Fruit fly (Drosophila melanogaster) whole organism, embryonic: ENCODE data around the gene S6KL.

Experiments
- Asciz ChIP-seq: fragments of 200-800 bp; sonication (Bioruptor generic); optimal IDR thresholded peaks from 2 replicates; lab custom pipeline; 2017; ENCODE audit warnings: missing biosample characterization, mild to moderate bottlenecking, missing genetic modification characterization, missing genetic modification reagents
- Atf3 ChIP-seq: fragments of 200-800 bp; sonication (Bioruptor generic); optimal IDR thresholded peaks from 3 replicates; lab custom pipeline; 2016; ENCODE audit warnings: missing biosample characterization, missing genetic modification characterization
- CG10147 ChIP-seq: fragments of 200-800 bp; sonication (Bioruptor generic); optimal IDR thresholded peaks from 2 replicates; lab custom pipeline; 2019; ENCODE audit warnings: missing biosample characterization, mild to moderate bottlenecking, missing genetic modification characterization, moderate library complexity
- CG10543 ChIP-seq: fragments of 200-800 bp; sonication (Bioruptor generic); optimal IDR thresholded peaks from 3 replicates; lab custom pipeline; 2017; ENCODE audit warnings: missing biosample characterization, mild to moderate bottlenecking, missing genetic modification characterization, moderate library complexity
- CG12071 ChIP-seq: fragments of 200-800 bp; sonication (Bioruptor generic); optimal IDR thresholded peaks from 3 replicates; lab custom pipeline; 2018; ENCODE audit warnings: missing biosample characterization, mild to moderate bottlenecking, missing genetic modification characterization
- CG12219 ChIP-seq: fragments of 200-800 bp; sonication (Bioruptor generic); optimal IDR thresholded peaks from 3 replicates; lab custom pipeline; 2018; ENCODE audit warnings: missing biosample characterization, mild to moderate bottlenecking, missing genetic modification characterization
- CG12391 ChIP-seq: fragments of 200-800 bp; sonication (Bioruptor generic); optimal IDR thresholded peaks from 3 replicates; lab custom pipeline; 2018; ENCODE audit warnings: missing biosample characterization, mild to moderate bottlenecking, missing genetic modification characterization, moderate library complexity
- CG12744 ChIP-seq: fragments of 200-800 bp; sonication (Bioruptor generic); optimal IDR thresholded peaks from 2 replicates; lab custom pipeline; 2016; ENCODE audit warnings: missing biosample characterization, missing genetic modification characterization
- CG12942 ChIP-seq: fragments of 200-800 bp; sonication (Bioruptor generic); optimal IDR thresholded peaks from 3 replicates; lab custom pipeline; 2016; ENCODE audit warnings: missing biosample characterization, missing genetic modification characterization
- CG13894 ChIP-seq: fragments of 200-800 bp; sonication (Bioruptor generic); optimal IDR thresholded peaks from 3 replicates; lab custom pipeline; 2018; ENCODE audit warnings: missing biosample characterization, mild to moderate bottlenecking, missing genetic modification characterization, moderate library complexity
- CG16813 ChIP-seq: fragments of 200-800 bp; sonication (Bioruptor generic); IDR thresholded peaks from 3 replicates; pipeline ENCODE4 v1.3.6; 2022; ENCODE audit warnings: missing biosample characterization, missing genetic modification characterization; ENCODE audit not compliant: partially characterized antibody
- CG17568 ChIP-seq: fragments of 200-800 bp; sonication (Bioruptor generic); optimal IDR thresholded peaks from 2 replicates; lab custom pipeline; 2018; ENCODE audit warnings: missing biosample characterization, mild to moderate bottlenecking, missing genetic modification characterization, moderate library complexity
- CG18262 ChIP-seq: fragments of 200-800 bp; optimal IDR thresholded peaks from 3 replicates; lab custom pipeline; 2019; ENCODE audit warnings: missing biosample characterization, mild to moderate bottlenecking, missing genetic modification characterization, moderate library complexity
- CG2712 ChIP-seq: fragments of 200-800 bp; optimal IDR thresholded peaks from 3 replicates; lab custom pipeline; 2019; ENCODE audit warnings: missing biosample characterization, mild to moderate bottlenecking, missing genetic modification characterization, moderate library complexity
- CG30431 ChIP-seq: fragments of 200-800 bp; sonication (Bioruptor generic); optimal IDR thresholded peaks from 2 replicates; lab custom pipeline; 2017; ENCODE audit warnings: missing biosample characterization, missing genetic modification characterization
- CG3838 ChIP-seq: fragments of 200-800 bp; sonication (Bioruptor generic); optimal IDR thresholded peaks from 3 replicates; lab custom pipeline; 2016; ENCODE audit warnings: missing biosample characterization, missing genetic modification characterization
- CG4328 ChIP-seq: fragments of 200-800 bp; sonication (Bioruptor generic); optimal IDR thresholded peaks from 3 replicates; lab custom pipeline; 2017; ENCODE audit warnings: missing biosample characterization, missing genetic modification reagents, missing genetic modification characterization
- CG43689 ChIP-seq: fragments of 200-800 bp; sonication (Bioruptor generic); IDR thresholded peaks from 2 replicates; pipeline ENCODE4 v1.3.6; 2022; ENCODE audit warnings: missing biosample characterization, missing genetic modification characterization
- CG7786 ChIP-seq: fragments of 200-800 bp; sonication (Bioruptor generic); optimal IDR thresholded peaks from 2 replicates; lab custom pipeline; 2016; ENCODE audit warnings: missing biosample characterization, missing genetic modification characterization
- CG7839 ChIP-seq: fragments of 200-800 bp; sonication (Bioruptor generic); optimal IDR thresholded peaks from 3 replicates; lab custom pipeline; 2018; ENCODE audit warnings: missing biosample characterization, mild to moderate bottlenecking, missing genetic modification characterization, moderate library complexity
- CG7928 ChIP-seq: fragments of 200-800 bp; sonication (Bioruptor generic); optimal IDR thresholded peaks from 2 replicates; lab custom pipeline; 2017; ENCODE audit warnings: missing biosample characterization, mild to moderate bottlenecking, missing genetic modification characterization
- CG8281 ChIP-seq: fragments of 200-800 bp; sonication (Bioruptor generic); optimal IDR thresholded peaks from 2 replicates; lab custom pipeline; 2018; ENCODE audit warnings: missing biosample characterization, mild to moderate bottlenecking, missing genetic modification characterization, moderate library complexity
- CG8290 ChIP-seq, 3 experiments: fragments of 200-800 bp; sonication (Bioruptor generic); optimal IDR thresholded peaks; 2 replicates each; lab custom pipeline; 2016 to 2019; ENCODE audit warnings: missing biosample characterization in 3 of 3, missing genetic modification characterization in 3 of 3, mild to moderate bottlenecking in 2 of 3, moderate library complexity in 1 of 3
- CG9215 ChIP-seq: fragments of 200-800 bp; sonication (Bioruptor generic); IDR thresholded peaks from 2 replicates; pipeline ENCODE4 v1.3.6; 2022; ENCODE audit warnings: missing biosample characterization, missing genetic modification characterization
- CHES-1-like ChIP-seq: fragments of 200-800 bp; sonication (Bioruptor generic); optimal IDR thresholded peaks from 2 replicates; lab custom pipeline; 2016; ENCODE audit warnings: missing biosample characterization, missing genetic modification characterization
- Dfd ChIP-seq, 2 experiments: fragments of >200 bp; optimal IDR thresholded peaks; 2 replicates each; lab custom pipeline; 2017; ENCODE audit warnings: missing biosample characterization in 2 of 2, missing genetic modification characterization in 2 of 2
- HLH54F ChIP-seq: fragments of 200-800 bp; sonication (Bioruptor generic); optimal IDR thresholded peaks from 3 replicates; lab custom pipeline; 2016; ENCODE audit warnings: missing biosample characterization, missing genetic modification characterization
- Lim3 ChIP-seq: fragments of 200-800 bp; sonication (Bioruptor generic); IDR thresholded peaks from 2 replicates; pipeline ENCODE4 v1.3.6; 2022; ENCODE audit warnings: missing biosample characterization, missing genetic modification characterization
- Mrtf ChIP-seq: fragments of 200-800 bp; sonication (Bioruptor generic); IDR thresholded peaks from 3 replicates; pipeline ENCODE4 v1.3.6; 2022; ENCODE audit warnings: missing biosample characterization, missing genetic modification characterization
- NC2β ChIP-seq: fragments of 200-800 bp; sonication (Bioruptor generic); optimal IDR thresholded peaks from 2 replicates; lab custom pipeline; 2016; ENCODE audit warnings: missing biosample characterization, missing genetic modification characterization
- NfI ChIP-seq: fragments of 200-800 bp; sonication (Bioruptor generic); optimal IDR thresholded peaks from 3 replicates; lab custom pipeline; 2018; ENCODE audit warnings: missing biosample characterization, mild to moderate bottlenecking, missing genetic modification characterization, moderate library complexity
- Optix ChIP-seq: fragments of 200-800 bp; sonication (Bioruptor generic); IDR thresholded peaks from 3 replicates; pipeline ENCODE4 v1.3.6; 2022; ENCODE audit warnings: missing biosample characterization, missing genetic modification characterization
- Sry-δ ChIP-seq: fragments of 200-800 bp; sonication (Bioruptor generic); optimal IDR thresholded peaks from 2 replicates; lab custom pipeline; 2016; ENCODE audit warnings: missing biosample characterization, missing genetic modification characterization
- Tbp ChIP-seq: fragments of >200 bp; optimal IDR thresholded peaks from 2 replicates; lab custom pipeline; 2018; ENCODE audit warnings: missing biosample characterization, missing genetic modification characterization
- ato ChIP-seq: fragments of 200-800 bp; sonication (Bioruptor generic); IDR thresholded peaks from 2 replicates; pipeline ENCODE4 v1.3.6; 2022; ENCODE audit warnings: missing biosample characterization, missing genetic modification characterization; ENCODE audit not compliant: partially characterized antibody
- crol ChIP-seq: fragments of 200-800 bp; sonication (Bioruptor generic); IDR thresholded peaks from 2 replicates; pipeline ENCODE4 v1.3.6; 2022; ENCODE audit warnings: missing biosample characterization, missing genetic modification characterization
- dan ChIP-seq: fragments of 200-800 bp; sonication (Bioruptor generic); IDR thresholded peaks from 2 replicates; pipeline ENCODE4 v1.3.6; 2022; ENCODE audit warnings: missing biosample characterization, missing genetic modification characterization
- exex ChIP-seq: fragments of 200-800 bp; sonication (Bioruptor generic); optimal IDR thresholded peaks from 4 replicates; lab custom pipeline; 2018; ENCODE audit warnings: missing biosample characterization, mild to moderate bottlenecking, missing genetic modification characterization, moderate library complexity
- gt ChIP-seq: fragments of 200-800 bp; sonication (Bioruptor generic); IDR thresholded peaks from 2 replicates; pipeline ENCODE4 v1.3.6; 2022; ENCODE audit warnings: missing biosample characterization, missing genetic modification characterization
- hkb ChIP-seq, 2 experiments: fragments of 200-800 bp in 1 of 2; fragments of >200 bp in 1 of 2; sonication (Bioruptor generic) in 1 of 2; IDR thresholded peaks in 1 of 2; optimal IDR thresholded peaks in 1 of 2; 2 replicates each; pipeline versions ENCODE4 v1.3.6 to Lab custom; 2017 to 2022; ENCODE audit warnings: missing biosample characterization in 1 of 2, missing genetic modification characterization in 1 of 2
- lbe ChIP-seq: fragments of 200-800 bp; sonication (Bioruptor generic); optimal IDR thresholded peaks from 2 replicates; lab custom pipeline; 2016; ENCODE audit warnings: missing biosample characterization, mild to moderate bottlenecking, missing genetic modification characterization
- luna ChIP-seq: fragments of 200-800 bp; sonication (Bioruptor generic); optimal IDR thresholded peaks from 2 replicates; lab custom pipeline; 2016; ENCODE audit warnings: missing biosample characterization, missing genetic modification characterization
- pzg ChIP-seq: fragments of 200-800 bp; sonication (Bioruptor generic); optimal IDR thresholded peaks from 3 replicates; lab custom pipeline; 2018; ENCODE audit warnings: missing biosample characterization, mild to moderate bottlenecking, missing genetic modification characterization, moderate library complexity
- row ChIP-seq: fragments of 200-800 bp; sonication (Bioruptor generic); IDR thresholded peaks from 3 replicates; pipeline ENCODE4 v1.3.6; 2022; ENCODE audit warnings: missing biosample characterization, missing genetic modification characterization
- sr ChIP-seq: fragments of 200-800 bp; sonication (Bioruptor generic); IDR thresholded peaks from 3 replicates; pipeline ENCODE4 v1.3.6; 2022; ENCODE audit warnings: missing biosample characterization, missing genetic modification characterization
- toy ChIP-seq: fragments of 200-800 bp; sonication (Bioruptor generic); IDR thresholded peaks from 2 replicates; pipeline ENCODE4 v1.3.6; 2022; ENCODE audit warnings: missing biosample characterization, missing genetic modification characterization
- vvl ChIP-seq: fragments of 200-800 bp; sonication (Bioruptor generic); IDR thresholded peaks from 2 replicates; pipeline ENCODE4 v1.3.6; 2022; ENCODE audit warnings: missing biosample characterization, missing genetic modification characterization
- zf30C ChIP-seq: fragments of 200-800 bp; sonication (Bioruptor generic); optimal IDR thresholded peaks from 3 replicates; lab custom pipeline; 2018; ENCODE audit warnings: missing biosample characterization, mild to moderate bottlenecking, missing genetic modification characterization

S6KL gene

dm6 chrX:18789353-18790210 lies 1.3 kb downstream of the S6KL start (continued):
- TF ChIP-seq CG12071 (GFP tag; lab: Kevin White, UChicago) (no peak), CG9215 (GFP tag; lab: Robert Waterston, UW) (peak; percentile 54), CG12942 (GFP tag; lab: Kevin White, UChicago) (no peak), HLH54F (GFP tag; lab: Kevin White, UChicago) (peak; percentile 75), hkb (optimal IDR thresholded peaks at IDR 0.05; lab: Kevin White, UChicago) (no peak), hkb (GFP tag; IDR thresholded peaks at IDR 0.05; lab: Robert Waterston, UW) (no peak), Mrtf (GFP tag; lab: Robert Waterston, UW) (no peak; the same call in 2 of the 3 replicates), row (GFP tag; lab: Robert Waterston, UW) (peak; percentile 70), crol (GFP tag; lab: Robert Waterston, UW) (peak; percentile 58), CG12219 (GFP tag; lab: Kevin White, UChicago) (peak; percentile 17), Asciz (GFP tag; lab: Kevin White, UChicago) (peak; percentile 49), Lim3 (GFP tag; lab: Robert Waterston, UW) (no peak), CG30431 (peak; percentile 38), NfI (peak; percentile 60), toy (GFP tag; lab: Robert Waterston, UW) (no peak), lbe (GFP tag; lab: Kevin White, UChicago) (no peak), Optix (GFP tag; lab: Robert Waterston, UW) (no peak), exex (tag; lab: Kevin White, UChicago) (no peak), Sry-δ (GFP tag; lab: Kevin White, UChicago) (no peak), zf30C (GFP tag; lab: Kevin White, UChicago) (no peak), CG17568 (peak; percentile 20), NC2β (GFP tag; lab: Kevin White, UChicago) (peak; percentile 17), luna (GFP tag; lab: Kevin White, UChicago) (no peak), Dfd (GFP tag; optimal IDR thresholded peaks at IDR 0.05; lab: Kevin White, UChicago) (no peak), CG12744 (GFP tag; lab: Kevin White, UChicago) (peak; percentile 50), CG18262 (tag; lab: Kevin White, UChicago) (peak; percentile 78), dan (GFP tag; lab: Robert Waterston, UW) (no peak), CG10543 (GFP tag; lab: Kevin White, UChicago) (peak; percentile 60), CG8281 (peak; percentile 27), vvl (GFP tag; lab: Robert Waterston, UW) (no peak; the same call in 1 of the 2 replicates), CG7928 (GFP tag; lab: Kevin White, UChicago) (peak; percentile 17), CG13894 (tag; lab: Kevin White, UChicago) (peak; percentile 25), pzg (GFP tag; lab: Kevin White, UChicago) (no peak), CG4328 (GFP tag; lab: Kevin White, UChicago) (peak; percentile 10), ato (GFP tag; lab: Robert Waterston, UW) (no peak), CG8290 (GFP tag; optimal IDR thresholded peaks at IDR 0.05; lab: Kevin White, UChicago) (no peak), CG8290 (tag; optimal IDR thresholded peaks at IDR 0.05; lab: Kevin White, UChicago) (peak in 1 of 2 experiments; percentile 44), CG2712 (tag; lab: Kevin White, UChicago) (peak; percentile 57), CHES-1-like (GFP tag; lab: Kevin White, UChicago) (peak; percentile 70), CG7786 (GFP tag; lab: Kevin White, UChicago) (peak; percentile 59), CG43689 (GFP tag; lab: Robert Waterston, UW) (no peak), gt (no peak), CG7839 (peak; percentile 79), Tbp (GFP tag; lab: Kevin White, UChicago) (no peak), CG12391 (tag; lab: Kevin White, UChicago) (peak; percentile 66), Atf3 (peak; percentile 11), CG3838 (GFP tag; lab: Kevin White, UChicago) (peak; percentile 5), CG16813 (GFP tag; lab: Robert Waterston, UW) (no peak), CG10147 (GFP tag; lab: Kevin White, UChicago) (peak; percentile 58), sr (GFP tag; lab: Robert Waterston, UW) (peak; percentile 83)
